Worm (Caenorhabditis elegans) whole organism, L1 larva: Measurements from ENCODE around the gene C53D6.7.

ENCODE experiments used
- C04F5.9 ChIP-seq: sonication (generic microtip); optimal IDR thresholded peaks from 2 replicates; lab custom pipeline; 2016; ENCODE audit warnings: missing genetic modification characterization, missing compliant biosample characterization
- F16B12.6 ChIP-seq: fragments of 150-350 bp; optimal IDR thresholded peaks from 2 replicates; lab custom pipeline; 2014; ENCODE audit warnings: missing biosample characterization, missing genetic modification characterization
- aha-1 ChIP-seq: fragments of 150-350 bp; optimal IDR thresholded peaks from 2 replicates; lab custom pipeline; 2014; ENCODE audit warnings: missing biosample characterization, missing genetic modification characterization
- alr-1 ChIP-seq: fragments of 200-800 bp; sonication (Bioruptor generic); optimal IDR thresholded peaks from 2 replicates; lab custom pipeline; 2018; ENCODE audit warnings: borderline replicate concordance, mild to moderate bottlenecking, missing genetic modification characterization, missing compliant biosample characterization
- blmp-1 ChIP-seq: fragments of 150-350 bp; optimal IDR thresholded peaks from 2 replicates; lab custom pipeline; 2014; ENCODE audit warnings: missing biosample characterization, missing genetic modification characterization
- ceh-90 ChIP-seq: sonication (generic microtip); optimal IDR thresholded peaks from 2 replicates; lab custom pipeline; 2016; ENCODE audit warnings: missing genetic modification characterization, missing compliant biosample characterization
- ces-1 ChIP-seq: fragments of 150-350 bp; optimal IDR thresholded peaks from 2 replicates; lab custom pipeline; 2014; ENCODE audit warnings: missing biosample characterization, missing genetic modification reagents, missing genetic modification characterization
- dpl-1 ChIP-seq, 3 experiments: fragments of 150-350 bp in 2 of 3; sonication (generic microtip) in 1 of 3; optimal IDR thresholded peaks; 2 replicates each; lab custom pipeline; 2014 to 2017; ENCODE audit warnings: missing biosample characterization in 3 of 3, missing genetic modification characterization in 3 of 3, missing genetic modification reagents in 3 of 3
- dsc-1 ChIP-seq: sonication (generic microtip); optimal IDR thresholded peaks from 2 replicates; lab custom pipeline; 2016; ENCODE audit warnings: mild to moderate bottlenecking, missing genetic modification characterization, missing compliant biosample characterization
- efl-1 ChIP-seq, 4 experiments: fragments of 150-350 bp; optimal IDR thresholded peaks in 3 of 4; peaks in 1 of 4; 1 replicate in 1 of 4; 2 replicates in 3 of 4; lab custom pipeline; 2014; ENCODE audit warnings: missing biosample characterization in 2 of 4, missing genetic modification characterization in 2 of 4, missing genetic modification reagents in 2 of 4
- efl-3 ChIP-seq: fragments of 200-800 bp; sonication (Bioruptor generic); optimal IDR thresholded peaks from 2 replicates; lab custom pipeline; 2018; ENCODE audit warnings: mild to moderate bottlenecking, missing genetic modification characterization, missing compliant biosample characterization
- fkh-8 ChIP-seq: sonication (generic microtip); optimal IDR thresholded peaks from 2 replicates; lab custom pipeline; 2016; ENCODE audit warnings: mild to moderate bottlenecking, missing genetic modification characterization, missing compliant biosample characterization
- lin-13 ChIP-seq: fragments of 150-350 bp; optimal IDR thresholded peaks from 2 replicates; lab custom pipeline; 2014; ENCODE audit warnings: missing biosample characterization, missing genetic modification reagents, missing genetic modification characterization
- lin-14 ChIP-seq: fragments of 200-800 bp; sonication (Bioruptor generic); optimal IDR thresholded peaks from 2 replicates; lab custom pipeline; 2018; ENCODE audit warnings: mild to moderate bottlenecking, missing genetic modification characterization, moderate library complexity, missing compliant biosample characterization
- lin-35 ChIP-seq, 2 experiments: fragments of 150-350 bp; optimal IDR thresholded peaks; 2 replicates each; lab custom pipeline; 2014; ENCODE audit warnings: missing biosample characterization in 2 of 2, missing genetic modification characterization in 2 of 2, missing genetic modification reagents in 2 of 2
- lir-3 ChIP-seq: sonication (generic microtip); optimal IDR thresholded peaks from 2 replicates; lab custom pipeline; 2016; ENCODE audit warnings: mild to moderate bottlenecking, missing genetic modification characterization, moderate library complexity, missing compliant biosample characterization; ENCODE audit not compliant: poor library complexity
- mab-9 ChIP-seq: fragments of 200-800 bp; sonication (Bioruptor generic); IDR thresholded peaks from 2 replicates; pipeline ENCODE4 v1.3.6; 2022; ENCODE audit warnings: missing genetic modification reagents, missing genetic modification characterization, missing compliant biosample characterization
- mep-1 ChIP-seq: fragments of 150-350 bp; optimal IDR thresholded peaks from 2 replicates; lab custom pipeline; 2014; ENCODE audit warnings: missing biosample characterization, missing genetic modification characterization
- nhr-237 ChIP-seq: fragments of 150-350 bp; optimal IDR thresholded peaks from 2 replicates; lab custom pipeline; 2014; ENCODE audit warnings: missing biosample characterization, missing genetic modification characterization
- nhr-76 ChIP-seq: sonication (generic microtip); optimal IDR thresholded peaks from 2 replicates; lab custom pipeline; 2017; ENCODE audit warnings: missing biosample characterization, missing genetic modification characterization
- nhr-77 ChIP-seq: fragments of 150-350 bp; optimal IDR thresholded peaks from 2 replicates; lab custom pipeline; 2014; ENCODE audit warnings: missing biosample characterization, missing genetic modification characterization
- nhr-85 ChIP-seq: sonication (generic microtip); peaks from one replicate; lab custom pipeline; 2016; ENCODE audit warnings: missing genetic modification characterization, inconsistent platforms, missing compliant biosample characterization
- nhr-90 ChIP-seq: sonication (generic microtip); optimal IDR thresholded peaks from 2 replicates; lab custom pipeline; 2016; ENCODE audit warnings: mild to moderate bottlenecking, missing genetic modification characterization, missing compliant biosample characterization; ENCODE audit not compliant: poor library complexity
- rnt-1 ChIP-seq: sonication (generic microtip); optimal IDR thresholded peaks from 2 replicates; lab custom pipeline; 2016; ENCODE audit warnings: mild to moderate bottlenecking, missing genetic modification characterization, moderate library complexity, missing compliant biosample characterization
- skn-1 ChIP-seq: fragments of 150-350 bp; optimal IDR thresholded peaks from 2 replicates; lab custom pipeline; 2014; ENCODE audit warnings: missing biosample characterization, missing genetic modification characterization
- swsn-7 ChIP-seq: sonication (generic microtip); optimal IDR thresholded peaks from 2 replicates; lab custom pipeline; 2016; ENCODE audit warnings: missing genetic modification characterization, missing compliant biosample characterization
- tbx-2 ChIP-seq: sonication (generic microtip); optimal IDR thresholded peaks from 2 replicates; lab custom pipeline; 2016; ENCODE audit warnings: missing genetic modification characterization, missing compliant biosample characterization
- tlp-1 ChIP-seq: fragments of 150-350 bp; optimal IDR thresholded peaks from 2 replicates; lab custom pipeline; 2014; ENCODE audit warnings: missing biosample characterization, missing genetic modification characterization
- unc-62 ChIP-seq: fragments of 150-350 bp; optimal IDR thresholded peaks from 2 replicates; lab custom pipeline; 2014; ENCODE audit warnings: missing biosample characterization, missing genetic modification reagents, missing genetic modification characterization
- vab-15 ChIP-seq: sonication (generic microtip); optimal IDR thresholded peaks from 2 replicates; lab custom pipeline; 2017; ENCODE audit warnings: missing genotype, mild to moderate bottlenecking, missing genetic modification characterization, missing compliant biosample characterization
- xbp-1 ChIP-seq: sonication (generic microtip); optimal IDR thresholded peaks from 2 replicates; lab custom pipeline; 2016; ENCODE audit warnings: missing genetic modification characterization, missing compliant biosample characterization
- ztf-11 ChIP-seq, 2 experiments: sonication (generic microtip); optimal IDR thresholded peaks; 2 replicates each; lab custom pipeline; 2016 to 2017; ENCODE audit warnings: missing genetic modification characterization in 2 of 2, missing biosample characterization in 1 of 2, missing compliant biosample characterization in 1 of 2
- ztf-4 ChIP-seq: fragments of 150-350 bp; optimal IDR thresholded peaks from 2 replicates; lab custom pipeline; 2014; ENCODE audit warnings: missing biosample characterization, missing genetic modification characterization

C53D6.7 gene

DNA sequence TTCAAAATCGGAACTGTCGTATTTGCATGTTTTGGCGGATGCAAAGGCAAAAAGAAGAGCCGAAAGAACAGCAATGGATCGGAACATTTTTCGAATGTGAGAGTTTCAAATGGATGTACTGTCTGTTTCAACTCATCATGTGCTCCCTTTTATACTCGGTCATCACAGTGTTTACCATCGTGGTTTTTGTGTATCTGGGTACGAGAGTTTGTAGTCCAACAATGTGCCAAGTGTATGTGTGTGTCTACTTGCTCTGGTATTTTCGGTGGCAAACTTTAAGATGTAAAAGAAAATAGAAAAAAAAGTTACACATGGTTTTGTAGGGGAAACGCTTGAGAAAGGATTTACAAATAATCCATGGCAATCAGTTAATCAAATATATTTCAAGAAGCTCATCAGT lies 6.3 kb upstream of the C53D6.7 start, which contains the start of gene Y73F4A.2 (continued):
- TF ChIP-seq efl-3 (GFP tag; lab: Kevin White, UChicago) = no peak

DNA sequence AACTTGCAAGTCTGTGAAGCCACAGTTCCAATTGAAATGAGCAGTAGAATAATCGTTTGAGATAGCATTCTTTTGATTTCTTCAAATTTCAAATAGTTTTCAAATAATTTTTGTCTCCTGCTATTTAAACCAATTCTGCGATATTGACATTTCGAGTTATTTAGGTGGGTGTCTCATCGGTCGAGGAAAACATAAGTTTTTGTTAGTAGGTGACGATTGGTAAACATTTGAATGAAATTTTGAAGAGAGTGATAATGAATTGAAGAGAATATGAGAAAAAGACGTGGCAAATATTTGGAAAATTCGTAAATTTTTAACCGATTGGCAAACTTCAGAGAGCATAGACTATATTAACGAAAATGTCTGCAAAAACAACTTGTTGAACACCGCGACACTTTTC lies 3.4 kb upstream of the C53D6.7 start, which contains the start of gene Y73F4A.3:
Gene Y73F4A.3 (minus strand): TSS at position 101 of the 400 bp plus-strand sequence.
- no peak for TF ChIP-seq lin-14 (GFP tag; lab: Kevin White, UChicago)

DNA sequence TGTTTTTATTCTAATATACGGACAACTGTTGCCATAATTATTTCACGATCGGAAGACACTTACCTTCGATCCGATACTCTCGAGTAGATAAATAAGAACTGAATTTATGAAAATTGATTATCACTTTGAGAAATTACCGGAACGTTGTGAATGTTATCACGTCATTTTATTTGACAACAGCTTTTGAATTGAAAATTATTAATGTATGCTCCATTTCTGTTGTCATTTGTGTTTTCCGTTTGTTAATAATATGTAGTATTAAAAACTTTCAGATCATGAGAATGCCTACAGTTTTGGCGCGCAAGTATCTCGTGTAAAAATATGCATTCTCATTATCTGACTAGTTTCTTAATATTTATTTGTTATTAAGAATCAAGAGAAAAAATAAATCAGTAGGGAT lies 2.6 kb downstream of the C53D6.7 start, which contains the start of gene C53D6.10:
Gene C53D6.10 (minus strand): TSS at position 101 of the 400 bp plus-strand sequence.
- TF ChIP-seq dsc-1 (no peak), skn-1 (no peak), dpl-1 (GFP tag; optimal IDR thresholded peaks at IDR 0.05; lab: Kevin White, UChicago) (no peak)

- TF ChIP-seq nhr-237 (tag; lab: Kevin White, UChicago) (no peak), ztf-11 (tag; optimal IDR thresholded peaks at IDR 0.05; lab: Kevin White, UChicago) (no peak), F16B12.6 (tag; lab: Kevin White, UChicago) (peak; percentile 4), tbx-2 (tag; lab: Kevin White, UChicago) (no peak), aha-1 (tag; lab: Kevin White, UChicago) (no peak), ces-1 (no peak), efl-1 (optimal IDR thresholded peaks at IDR 0.05; lab: Kevin White, UChicago) (peak; percentile 5 to 17), efl-1 (GFP tag; optimal IDR thresholded peaks at IDR 0.05 in 1 of 2; lab: Kevin White, UChicago) (no peak), blmp-1 (tag; lab: Kevin White, UChicago) (peak; percentile 71), C04F5.9 (no peak), alr-1 (tag; lab: Kevin White, UChicago) (no peak), mep-1 (peak; percentile 50), dpl-1 (GFP tag; optimal IDR thresholded peaks at IDR 0.05; lab: Kevin White, UChicago) (peak in 1 of 3 experiments; percentile 2)
These were observed 4.4 kb downstream of the C53D6.7 start, which contains the start of gene C53D6.6 for ce11 chrIV:9032550-9032949. Gene C53D6.6, minus strand, starts transcription at chrIV:9032667.

DNA sequence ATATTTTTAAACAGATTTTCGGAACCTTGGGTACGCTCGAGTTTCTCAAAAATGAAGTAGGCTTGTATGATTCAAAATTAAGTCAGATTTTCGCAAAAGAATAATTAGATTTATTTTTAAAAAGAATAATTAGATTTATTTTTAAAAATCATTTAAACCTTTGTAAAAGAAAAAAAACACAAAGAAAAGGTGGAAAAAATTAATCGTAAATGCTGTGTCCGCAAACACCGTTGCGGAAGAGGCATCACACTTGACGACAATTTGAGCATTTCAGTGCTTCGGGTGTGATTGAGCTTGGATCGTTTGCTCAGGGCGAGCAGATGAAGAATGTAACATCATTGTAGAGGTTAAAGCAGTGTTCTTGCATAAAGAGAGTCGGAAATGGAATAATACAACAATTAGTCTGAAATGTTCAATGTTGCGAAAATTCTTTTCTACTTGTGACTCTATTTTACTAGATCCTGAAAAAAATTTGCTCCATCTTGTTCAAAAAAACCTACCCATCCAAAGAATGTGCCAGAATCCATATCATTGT lies 15.7 kb downstream of the C53D6.7 start:
- TF ChIP-seq nhr-85 (tag; lab: Kevin White, UChicago) = peak; percentile 66
- peak in 1 of 2 experiments; percentile 3 for TF ChIP-seq lin-35 (GFP tag; optimal IDR thresholded peaks at IDR 0.05; lab: Kevin White, UChicago)
- no peak for TF ChIP-seq ceh-90 (tag; lab: Kevin White, UChicago)
- TF ChIP-seq dpl-1 (GFP tag; optimal IDR thresholded peaks at IDR 0.05; lab: Kevin White, UChicago) = peak in 2 of 3 experiments; percentile 16 to 49
- TF ChIP-seq mep-1 = peak; percentile 61
- TF ChIP-seq swsn-7 (tag; lab: Kevin White, UChicago) = peak; percentile 10
- TF ChIP-seq dsc-1 = no peak
- peak; percentile 85 for TF ChIP-seq F16B12.6 (tag; lab: Kevin White, UChicago)
- peak; percentile 40 to 51 for TF ChIP-seq efl-1 (optimal IDR thresholded peaks at IDR 0.05; lab: Kevin White, UChicago)
- TF ChIP-seq efl-1 (GFP tag; optimal IDR thresholded peaks at IDR 0.05 in 1 of 2; lab: Kevin White, UChicago) = peak; percentile 44 to 58
- TF ChIP-seq rnt-1 = peak; percentile 24
- TF ChIP-seq xbp-1 = peak; percentile 3

- TF ChIP-seq tlp-1 (tag; lab: Kevin White, UChicago) = no peak
- no peak for TF ChIP-seq lir-3 (tag; lab: Kevin White, UChicago)
- TF ChIP-seq fkh-8 (tag; lab: Kevin White, UChicago) = no peak
- TF ChIP-seq dsc-1 = no peak
- TF ChIP-seq unc-62 (GFP tag; lab: Kevin White, UChicago) = no peak
- TF ChIP-seq mab-9 (GFP tag; lab: Robert Waterston, UW) = no peak
- no peak for TF ChIP-seq ztf-4 (tag; lab: Kevin White, UChicago)
- TF ChIP-seq vab-15 (tag; lab: Kevin White, UChicago) = no peak
- TF ChIP-seq nhr-76 (tag; lab: Kevin White, UChicago) = no peak
- no peak for TF ChIP-seq nhr-237 (tag; lab: Kevin White, UChicago)
- no peak for TF ChIP-seq nhr-90
- TF ChIP-seq lin-13 = no peak
- no peak for TF ChIP-seq nhr-77 (tag; lab: Kevin White, UChicago)
These were observed 16.1 kb downstream of the C53D6.7 start, which contains the start of gene C53D6.4 for ce11 chrIV:9020840-9021239. Gene C53D6.4, minus strand, starts transcription at chrIV:9020940.
